Worm (Caenorhabditis elegans): ENCODE measurements around the gene srj-22.

DNA sequence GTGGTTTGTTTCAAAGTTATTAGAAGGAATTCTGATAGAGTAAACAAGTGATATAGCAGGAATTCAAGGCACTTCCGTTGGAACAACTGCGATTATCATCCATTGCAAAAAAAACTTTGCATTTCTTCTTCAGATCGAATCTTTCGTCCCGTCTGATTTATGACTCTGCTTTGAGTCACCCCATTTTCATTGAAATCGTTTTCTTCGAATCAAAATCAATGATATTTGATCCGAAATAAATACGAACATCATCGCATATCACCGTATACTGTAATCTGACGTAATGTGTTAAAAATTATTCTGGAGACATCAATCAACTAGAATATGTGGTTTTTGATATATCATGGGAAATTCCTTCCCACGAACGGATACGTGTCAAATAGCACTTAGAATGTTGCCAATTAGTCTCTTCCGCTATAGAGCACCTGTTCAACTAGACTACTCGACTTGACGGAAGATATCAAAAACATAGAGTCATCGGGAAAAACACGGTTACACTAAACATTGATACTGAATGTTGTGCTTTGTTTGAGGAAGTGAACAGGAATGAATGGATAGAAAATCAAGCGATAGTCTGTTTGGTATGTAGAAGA lies 12.6 kb downstream of the srj-22 start:
- TF ChIP-seq ham-2 (GFP tag; optimal IDR thresholded peaks at IDR 0.05) (no peak), ces-1 (GFP tag; optimal IDR thresholded peaks at IDR 0.05) (no peak), lin-13 (tag; optimal IDR thresholded peaks at IDR 0.05) (no peak), nhr-12 (tag; optimal IDR thresholded peaks at IDR 0.05) (no peak), unc-62 (GFP tag; optimal IDR thresholded peaks at IDR 0.05) (peak; percentile 21), lin-32 (GFP tag; optimal IDR thresholded peaks at IDR 0.05) (no peak), cnd-1 (tag; optimal IDR thresholded peaks at IDR 0.05) (no peak), elt-3 (tag; optimal IDR thresholded peaks at IDR 0.05) (no peak), lsy-2 (tag; optimal IDR thresholded peaks at IDR 0.05) (no peak), pha-4 (tag; optimal IDR thresholded peaks at IDR 0.05) (no peak)

Data from whole organism, mixed stage, embryonic.